Worm (Caenorhabditis elegans): Measurements from ENCODE around the gene unc-10.
A peak's percentile ranks its signal among the peaks of the same experiment; 100 is the strongest.

The unc-10 gene

DNA sequence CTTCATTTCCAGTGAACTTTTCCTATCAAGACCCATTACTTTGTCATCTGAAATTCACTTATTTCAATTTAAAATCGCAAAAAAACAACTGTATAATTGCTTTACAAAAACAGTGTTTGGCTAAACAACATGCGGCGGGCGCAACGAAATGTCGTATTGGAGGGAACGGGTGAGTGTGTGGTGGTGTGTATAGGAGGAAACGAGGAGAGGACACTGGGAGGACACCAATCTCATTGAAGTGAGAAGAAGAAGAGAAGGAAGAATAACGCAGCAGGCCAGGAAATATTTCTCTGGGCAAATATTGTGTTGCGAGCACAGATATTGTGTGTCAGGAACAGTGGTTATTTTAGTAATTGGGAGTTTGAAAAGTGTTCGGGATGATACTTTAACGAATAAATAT lies 25.6 kb downstream of the unc-10 start, which contains the start of gene F46H5.4:
Gene F46H5.4 (minus strand): TSS at position 53 of the 400 bp plus-strand sequence.
- no peak for TF ChIP-seq nhr-76 (tag; optimal IDR thresholded peaks at IDR 0.05)
- no peak for TF ChIP-seq zag-1 (tag; optimal IDR thresholded peaks at IDR 0.05)
- no peak for TF ChIP-seq nhr-11 (tag; optimal IDR thresholded peaks at IDR 0.05)
- TF ChIP-seq sea-2 (GFP tag; optimal IDR thresholded peaks at IDR 0.05): no peak
- TF ChIP-seq ama-1 (optimal IDR thresholded peaks at IDR 0.05): no peak
- no peak for TF ChIP-seq aly-2 (tag; optimal IDR thresholded peaks at IDR 0.05)
- TF ChIP-seq ztf-4 (tag; optimal IDR thresholded peaks at IDR 0.05): no peak
- TF ChIP-seq hmg-11 (tag; optimal IDR thresholded peaks at IDR 0.05): peak; percentile 60
- no peak for TF ChIP-seq mdl-1 (tag; optimal IDR thresholded peaks at IDR 0.05)
- TF ChIP-seq nhr-25 (tag; optimal IDR thresholded peaks at IDR 0.05): peak; percentile 7
- TF ChIP-seq nhr-12 (tag; optimal IDR thresholded peaks at IDR 0.05): no peak
- no peak for TF ChIP-seq nhr-43 (tag; optimal IDR thresholded peaks at IDR 0.05; ENCODE audit: poor library complexity, severe bottlenecking)
- TF ChIP-seq nhr-23 (tag; optimal IDR thresholded peaks at IDR 0.05): peak; percentile 23
- no peak for TF ChIP-seq elt-1 (tag; optimal IDR thresholded peaks at IDR 0.05)
- no peak for TF ChIP-seq ZK546.5 (tag; optimal IDR thresholded peaks at IDR 0.05)
- peak; percentile 0 for TF ChIP-seq lin-15B (tag; optimal IDR thresholded peaks at IDR 0.05)
- no peak for TF ChIP-seq nhr-77 (tag; optimal IDR thresholded peaks at IDR 0.05)
- TF ChIP-seq pha-4 (tag; optimal IDR thresholded peaks at IDR 0.05): peak; percentile 40
- peak; percentile 49 for TF ChIP-seq nfya-1 (tag; optimal IDR thresholded peaks at IDR 0.05; ENCODE audit: insufficient read depth)
- no peak for TF ChIP-seq ceh-16 (tag; optimal IDR thresholded peaks at IDR 0.05)

ce11 chrX:7244756-7245155 lies 35.4 kb downstream of the unc-10 start:
- TF ChIP-seq skn-1 (tag; optimal IDR thresholded peaks at IDR 0.05) (peak; percentile 10), nhr-43 (tag; optimal IDR thresholded peaks at IDR 0.05; ENCODE audit: poor library complexity, severe bottlenecking) (no peak), jun-1 (tag; optimal IDR thresholded peaks at IDR 0.05) (peak; percentile 56), unc-62 (GFP tag; optimal IDR thresholded peaks at IDR 0.05) (no peak), ztf-11 (tag; optimal IDR thresholded peaks at IDR 0.05) (no peak), elt-2 (tag; optimal IDR thresholded peaks at IDR 0.05) (peak; percentile 98), pqm-1 (tag; optimal IDR thresholded peaks at IDR 0.05) (peak; percentile 89), fos-1 (tag; optimal IDR thresholded peaks at IDR 0.05) (peak; percentile 11), pha-4 (tag; optimal IDR thresholded peaks at IDR 0.05) (peak; percentile 87), aly-2 (tag; optimal IDR thresholded peaks at IDR 0.05) (no peak), ceh-9 (tag; optimal IDR thresholded peaks at IDR 0.05) (no peak)

DNA sequence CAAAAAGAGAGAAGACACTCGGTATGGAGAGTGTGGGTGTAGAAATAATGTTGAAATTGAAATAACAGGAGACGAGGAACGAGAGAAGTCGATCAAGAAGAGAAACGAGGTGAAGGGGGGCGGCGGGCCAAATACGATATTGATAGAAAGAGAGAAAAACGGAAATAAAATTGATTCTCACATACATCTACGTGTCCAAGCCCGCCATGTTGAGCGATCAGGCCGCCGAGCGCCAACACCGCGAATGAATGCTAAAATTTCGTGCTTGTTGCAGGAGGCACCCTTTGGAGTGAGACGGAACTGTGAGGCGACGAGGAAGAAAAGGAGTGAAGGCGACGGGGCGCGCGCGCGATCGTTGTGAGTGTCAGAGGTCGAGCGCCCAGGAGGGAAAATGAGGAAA lies 37.2 kb downstream of the unc-10 start, which contains the start of gene F46H5.7:
Gene F46H5.7 (minus strand): TSS at position 106 of the 400 bp plus-strand sequence.
- no peak for TF ChIP-seq egl-27 (tag; optimal IDR thresholded peaks at IDR 0.05)
- no peak for TF ChIP-seq ceh-28 (tag; optimal IDR thresholded peaks at IDR 0.05)
- peak; percentile 63 for TF ChIP-seq elt-2 (tag; optimal IDR thresholded peaks at IDR 0.05)
- TF ChIP-seq jun-1 (tag; optimal IDR thresholded peaks at IDR 0.05): no peak
- TF ChIP-seq unc-62 (GFP tag; optimal IDR thresholded peaks at IDR 0.05): no peak
- TF ChIP-seq nhr-23 (tag; optimal IDR thresholded peaks at IDR 0.05): no peak
- no peak for TF ChIP-seq nhr-237 (tag; optimal IDR thresholded peaks at IDR 0.05)
- peak; percentile 24 for TF ChIP-seq pqm-1 (tag; optimal IDR thresholded peaks at IDR 0.05)
- TF ChIP-seq aly-2 (tag; optimal IDR thresholded peaks at IDR 0.05): no peak
- no peak for TF ChIP-seq nhr-11 (tag; optimal IDR thresholded peaks at IDR 0.05)
- TF ChIP-seq tbx-2 (tag; optimal IDR thresholded peaks at IDR 0.05): no peak
- no peak for TF ChIP-seq nfya-1 (tag; optimal IDR thresholded peaks at IDR 0.05; ENCODE audit: insufficient read depth)
- no peak for TF ChIP-seq nhr-67 (tag; optimal IDR thresholded peaks at IDR 0.05)
- TF ChIP-seq R02D3.7 (tag; optimal IDR thresholded peaks at IDR 0.05): no peak
- no peak for TF ChIP-seq mdl-1 (tag; optimal IDR thresholded peaks at IDR 0.05)
- no peak for TF ChIP-seq ceh-9 (tag; optimal IDR thresholded peaks at IDR 0.05)
- TF ChIP-seq sea-2 (GFP tag; optimal IDR thresholded peaks at IDR 0.05): no peak

DNA sequence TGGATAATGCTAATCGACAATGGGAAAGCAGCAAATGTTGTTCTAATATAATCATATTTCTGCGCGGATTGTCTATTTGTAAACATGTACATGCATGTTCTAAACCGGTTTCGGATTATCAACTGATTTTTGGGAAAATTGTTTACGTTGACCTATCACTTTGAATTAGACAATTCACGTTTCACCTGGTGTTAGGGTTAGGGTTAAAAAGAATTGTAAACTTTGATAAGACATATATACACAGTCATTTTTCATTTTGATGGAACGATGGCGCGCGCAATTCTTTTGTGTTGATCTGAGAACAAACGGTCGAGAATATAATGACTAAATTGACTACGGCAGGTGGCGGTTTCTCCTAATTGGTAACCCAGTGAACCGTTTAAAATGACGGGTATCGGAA lies 38.0 kb downstream of the unc-10 start:
- TF ChIP-seq lsy-12 (tag; optimal IDR thresholded peaks at IDR 0.05): no peak
- peak; percentile 46 for TF ChIP-seq nhr-43 (tag; optimal IDR thresholded peaks at IDR 0.05; ENCODE audit: poor library complexity, severe bottlenecking)
- TF ChIP-seq nhr-23 (tag; optimal IDR thresholded peaks at IDR 0.05): peak; percentile 24

- no peak for TF ChIP-seq lin-39 (tag; optimal IDR thresholded peaks at IDR 0.05)
- no peak for TF ChIP-seq ztf-11 (tag; optimal IDR thresholded peaks at IDR 0.05)
- peak; percentile 18 for TF ChIP-seq elt-2 (tag; optimal IDR thresholded peaks at IDR 0.05)
- no peak for TF ChIP-seq lsy-12 (tag; optimal IDR thresholded peaks at IDR 0.05)
- no peak for TF ChIP-seq lin-15B (tag; optimal IDR thresholded peaks at IDR 0.05)
Measured at ce11 chrX:7238562-7238961, 41.6 kb downstream of the unc-10 start, which contains the start of gene F46H5.3. TSS of gene F46H5.3 (minus strand) at chrX:7238662.

Measured in whole organism, L3 larva.